Fruit fly (Drosophila melanogaster) whole organism, embryonic: ENCODE data around the gene CG31808.

ENCODE experiments used
- CG10209 ChIP-seq: fragments of 200-800 bp; sonication (Bioruptor generic); optimal IDR thresholded peaks from 3 replicates; lab custom pipeline; 2017; ENCODE audit warnings: missing biosample characterization, mild to moderate bottlenecking, missing genetic modification characterization, missing genetic modification reagents
- CG11696 ChIP-seq: fragments of 200-800 bp; sonication (Bioruptor generic); IDR thresholded peaks from 2 replicates; pipeline ENCODE4 v1.3.6; 2022; ENCODE audit warnings: missing biosample characterization, missing genetic modification characterization
- CG12155 ChIP-seq: fragments of 200-800 bp; sonication (Bioruptor generic); optimal IDR thresholded peaks from 3 replicates; lab custom pipeline; 2016; ENCODE audit warnings: missing biosample characterization, missing genetic modification characterization
- CG13287 ChIP-seq: fragments of 200-800 bp; sonication (Bioruptor generic); IDR thresholded peaks from 2 replicates; pipeline ENCODE4 v1.3.6; 2022; ENCODE audit warnings: missing biosample characterization, missing genetic modification characterization; ENCODE audit not compliant: partially characterized antibody
- CG13424 ChIP-seq: fragments of 200-800 bp; sonication (Bioruptor generic); optimal IDR thresholded peaks from 2 replicates; lab custom pipeline; 2019; ENCODE audit warnings: missing biosample characterization, mild to moderate bottlenecking, missing genetic modification characterization, moderate library complexity
- CG13624 ChIP-seq: fragments of 200-800 bp; sonication (Bioruptor generic); optimal IDR thresholded peaks from 2 replicates; lab custom pipeline; 2016; ENCODE audit warnings: missing biosample characterization, missing genetic modification characterization
- CG13775 ChIP-seq: fragments of 200-800 bp; sonication (Bioruptor generic); optimal IDR thresholded peaks from 3 replicates; lab custom pipeline; 2017; ENCODE audit warnings: missing biosample characterization, mild to moderate bottlenecking, missing genetic modification characterization
- CG15269 ChIP-seq: fragments of 200-800 bp; sonication (Bioruptor generic); optimal IDR thresholded peaks from 2 replicates; lab custom pipeline; 2018; ENCODE audit warnings: missing biosample characterization, mild to moderate bottlenecking, missing genetic modification characterization, moderate library complexity
- CG17385 ChIP-seq: fragments of 200-800 bp; sonication (Bioruptor generic); optimal IDR thresholded peaks from 3 replicates; lab custom pipeline; 2018; ENCODE audit warnings: missing biosample characterization, mild to moderate bottlenecking, missing genetic modification characterization
- CG17829 ChIP-seq: fragments of 200-800 bp; optimal IDR thresholded peaks from 2 replicates; lab custom pipeline; 2019; ENCODE audit warnings: missing biosample characterization, mild to moderate bottlenecking, missing genetic modification characterization, moderate library complexity
- CG18011 ChIP-seq: fragments of 200-800 bp; sonication (Bioruptor generic); optimal IDR thresholded peaks from 2 replicates; lab custom pipeline; 2017; ENCODE audit warnings: missing biosample characterization, missing genetic modification characterization, mild to moderate bottlenecking, moderate library complexity, missing genotype
- CG1832 ChIP-seq: fragments of 200-800 bp; sonication (Bioruptor generic); optimal IDR thresholded peaks from 2 replicates; lab custom pipeline; 2017; ENCODE audit warnings: missing biosample characterization, mild to moderate bottlenecking, missing genetic modification characterization, inconsistent platforms
- CG2120 ChIP-seq: fragments of 200-800 bp; sonication (Bioruptor generic); optimal IDR thresholded peaks from 3 replicates; lab custom pipeline; 2016; ENCODE audit warnings: missing biosample characterization, missing genetic modification characterization
- CG4854 ChIP-seq: fragments of 200-800 bp; sonication (Bioruptor generic); optimal IDR thresholded peaks from 2 replicates; lab custom pipeline; 2016; ENCODE audit warnings: missing biosample characterization, missing genetic modification characterization, inconsistent platforms
- CG6854 ChIP-seq: fragments of 200-800 bp; sonication (Bioruptor generic); optimal IDR thresholded peaks from 3 replicates; lab custom pipeline; 2017; ENCODE audit warnings: missing biosample characterization, mild to moderate bottlenecking, missing genetic modification characterization
- CG7372 ChIP-seq: fragments of 200-800 bp; sonication (Bioruptor generic); IDR thresholded peaks from 2 replicates; pipeline ENCODE4 v1.3.6; 2022; ENCODE audit warnings: missing biosample characterization, missing genetic modification characterization
- CG7556 ChIP-seq: fragments of 200-800 bp; sonication (Bioruptor generic); optimal IDR thresholded peaks from 2 replicates; lab custom pipeline; 2017; ENCODE audit warnings: missing biosample characterization, mild to moderate bottlenecking, missing genetic modification characterization
- CG7786 ChIP-seq: fragments of 200-800 bp; sonication (Bioruptor generic); optimal IDR thresholded peaks from 2 replicates; lab custom pipeline; 2016; ENCODE audit warnings: missing biosample characterization, missing genetic modification characterization
- CG8924 ChIP-seq: fragments of 200-800 bp; optimal IDR thresholded peaks from 3 replicates; lab custom pipeline; 2019; ENCODE audit warnings: missing biosample characterization, mild to moderate bottlenecking, missing genetic modification characterization, moderate library complexity
- CG8944 ChIP-seq: fragments of 200-800 bp; sonication (Bioruptor generic); optimal IDR thresholded peaks from 3 replicates; lab custom pipeline; 2016; ENCODE audit warnings: missing biosample characterization, missing genetic modification characterization
- CG9437 ChIP-seq: fragments of 200-800 bp; sonication (Bioruptor generic); optimal IDR thresholded peaks from 2 replicates; lab custom pipeline; 2018; ENCODE audit warnings: missing biosample characterization, mild to moderate bottlenecking, missing genetic modification characterization
- CG9727 ChIP-seq: fragments of 200-800 bp; sonication (Bioruptor generic); optimal IDR thresholded peaks from 3 replicates; lab custom pipeline; 2017; ENCODE audit warnings: missing biosample characterization, mild to moderate bottlenecking, missing genetic modification characterization
- CTCF ChIP-seq: fragments of 200-800 bp; sonication (Bioruptor generic); optimal IDR thresholded peaks from 2 replicates; lab custom pipeline; 2017; ENCODE audit warnings: missing biosample characterization, mild to moderate bottlenecking, missing genetic modification characterization, moderate library complexity
- Dbx ChIP-seq: fragments of 200-800 bp; sonication (Bioruptor generic); IDR thresholded peaks from 3 replicates; pipeline ENCODE4 v1.3.6; 2022; ENCODE audit warnings: missing biosample characterization, missing genetic modification characterization
- Deaf1 ChIP-seq: fragments of 200-800 bp; optimal IDR thresholded peaks from 3 replicates; lab custom pipeline; 2019; ENCODE audit warnings: missing biosample characterization, mild to moderate bottlenecking, missing genetic modification characterization, moderate library complexity
- E2f2 ChIP-seq: fragments of 200-800 bp; sonication (Bioruptor generic); IDR thresholded peaks from 2 replicates; pipeline ENCODE4 v1.3.6; 2022; ENCODE audit warnings: missing biosample characterization, missing genetic modification characterization
- Hr51 ChIP-seq, 2 experiments: fragments of 200-800 bp; sonication (Bioruptor generic); optimal IDR thresholded peaks; 2 replicates in 1 of 2; 3 replicates in 1 of 2; lab custom pipeline; 2016 to 2018; ENCODE audit warnings: missing biosample characterization in 2 of 2, missing genetic modification characterization in 2 of 2, mild to moderate bottlenecking in 1 of 2, moderate library complexity in 1 of 2
- Med ChIP-seq: fragments of 200-800 bp; sonication (Bioruptor generic); peaks from one replicate; lab custom pipeline; 2016; ENCODE audit warnings: missing biosample characterization, missing genetic modification characterization, mild to moderate bottlenecking, inconsistent platforms, moderate library complexity
- NC2α ChIP-seq: fragments of 200-800 bp; sonication (Bioruptor generic); optimal IDR thresholded peaks from 2 replicates; lab custom pipeline; 2016; ENCODE audit warnings: missing biosample characterization, missing genetic modification characterization
- Nf-YC ChIP-seq: fragments of 200-800 bp; optimal IDR thresholded peaks from 3 replicates; lab custom pipeline; 2019; ENCODE audit warnings: missing biosample characterization, mild to moderate bottlenecking, missing genetic modification characterization, moderate library complexity
- NfI ChIP-seq: fragments of 200-800 bp; sonication (Bioruptor generic); optimal IDR thresholded peaks from 3 replicates; lab custom pipeline; 2018; ENCODE audit warnings: missing biosample characterization, mild to moderate bottlenecking, missing genetic modification characterization, moderate library complexity
- PHDP ChIP-seq: fragments of 200-800 bp; sonication (Bioruptor generic); optimal IDR thresholded peaks from 3 replicates; lab custom pipeline; 2018; ENCODE audit warnings: missing biosample characterization, mild to moderate bottlenecking, missing genetic modification characterization, moderate library complexity
- Rx ChIP-seq: fragments of 200-800 bp; sonication (Bioruptor generic); IDR thresholded peaks from 2 replicates; pipeline ENCODE4 v1.3.6; 2022; ENCODE audit warnings: missing biosample characterization, missing genetic modification characterization
- Ssrp ChIP-seq: fragments of 200-800 bp; sonication (Bioruptor generic); optimal IDR thresholded peaks from 2 replicates; lab custom pipeline; 2018; ENCODE audit warnings: missing biosample characterization, mild to moderate bottlenecking, missing genetic modification characterization, moderate library complexity
- TFAM ChIP-seq: fragments of 200-800 bp; sonication (Bioruptor generic); optimal IDR thresholded peaks from 2 replicates; lab custom pipeline; 2017; ENCODE audit warnings: missing biosample characterization, missing genetic modification characterization, inconsistent platforms
- Xbp1 ChIP-seq: fragments of 200-800 bp; sonication (Bioruptor generic); optimal IDR thresholded peaks from 3 replicates; lab custom pipeline; 2016; ENCODE audit warnings: missing biosample characterization, mild to moderate bottlenecking, missing genetic modification characterization
- ap ChIP-seq: fragments of 200-800 bp; sonication (Bioruptor generic); IDR thresholded peaks from 2 replicates; pipeline ENCODE4 v1.3.6; 2022; ENCODE audit warnings: missing biosample characterization, missing genetic modification characterization
- cg ChIP-seq: fragments of 200-800 bp; sonication (Bioruptor generic); optimal IDR thresholded peaks from 3 replicates; lab custom pipeline; 2019; ENCODE audit warnings: missing biosample characterization, mild to moderate bottlenecking, missing genetic modification characterization, moderate library complexity
- chif ChIP-seq, 2 experiments: fragments of 200-800 bp; sonication (Bioruptor generic); optimal IDR thresholded peaks; 3 replicates each; lab custom pipeline; 2016; ENCODE audit warnings: missing biosample characterization in 2 of 2, missing genetic modification characterization in 2 of 2
- disco-r ChIP-seq: fragments of 200-800 bp; sonication (Bioruptor generic); optimal IDR thresholded peaks from 2 replicates; lab custom pipeline; 2016; ENCODE audit warnings: missing biosample characterization, missing genetic modification characterization
- dpn ChIP-seq, 2 experiments: fragments of 200-800 bp; sonication (Bioruptor generic); optimal IDR thresholded peaks; 3 replicates each; lab custom pipeline; 2016; ENCODE audit warnings: missing biosample characterization in 2 of 2, missing genetic modification characterization in 2 of 2
- ewg ChIP-seq: fragments of 200-800 bp; sonication (Bioruptor generic); optimal IDR thresholded peaks from 3 replicates; lab custom pipeline; 2017; ENCODE audit warnings: mild to moderate bottlenecking, missing biosample characterization, missing genetic modification reagents, missing genetic modification characterization
- lilli ChIP-seq: fragments of 200-800 bp; sonication (Bioruptor generic); optimal IDR thresholded peaks from 3 replicates; lab custom pipeline; 2016; ENCODE audit warnings: missing biosample characterization, missing genetic modification characterization
- nom ChIP-seq: fragments of 200-800 bp; sonication (Bioruptor generic); optimal IDR thresholded peaks from 2 replicates; lab custom pipeline; 2017; ENCODE audit warnings: missing biosample characterization, missing genetic modification characterization, mild to moderate bottlenecking, moderate library complexity, missing genetic modification reagents
- onecut ChIP-seq: fragments of 200-800 bp; sonication (Bioruptor generic); IDR thresholded peaks from 2 replicates; pipeline ENCODE4 v1.3.6; 2022; ENCODE audit warnings: missing biosample characterization, missing genetic modification characterization
- row ChIP-seq: fragments of 200-800 bp; sonication (Bioruptor generic); IDR thresholded peaks from 3 replicates; pipeline ENCODE4 v1.3.6; 2022; ENCODE audit warnings: missing biosample characterization, missing genetic modification characterization
- scrt ChIP-seq: fragments of 200-800 bp; sonication (Bioruptor generic); optimal IDR thresholded peaks from 2 replicates; lab custom pipeline; 2018; ENCODE audit warnings: missing biosample characterization, mild to moderate bottlenecking, missing genetic modification characterization, moderate library complexity
- sens ChIP-seq: fragments of 200-800 bp; sonication (Bioruptor generic); peaks from one replicate; lab custom pipeline; 2016; ENCODE audit warnings: missing biosample characterization, missing genetic modification characterization
- tin ChIP-seq: fragments of 200-800 bp; sonication (Bioruptor generic); optimal IDR thresholded peaks from 3 replicates; lab custom pipeline; 2016; ENCODE audit warnings: missing biosample characterization, missing genetic modification characterization

Gene CG31808

dm6 chr2L:16689800-16690618 is 26.0 kb downstream of the CG31808 start (continued):
- peak; percentile 29 for TF ChIP-seq PHDP (tag; lab: Kevin White, UChicago)
- TF ChIP-seq CG7786 (GFP tag; lab: Kevin White, UChicago) = peak; percentile 19
- TF ChIP-seq CG17385 (GFP tag; lab: Kevin White, UChicago) = peak; percentile 34
- TF ChIP-seq CG9727 (GFP tag; lab: Kevin White, UChicago) = peak; percentile 49
- peak in 1 of 2 experiments; percentile 27 for TF ChIP-seq dpn (GFP tag; optimal IDR thresholded peaks at IDR 0.05; lab: Kevin White, UChicago)
- peak; percentile 89 for TF ChIP-seq CG11696 (GFP tag; lab: Robert Waterston, UW)
- peak; percentile 38 for TF ChIP-seq NfI (GFP tag; lab: Kevin White, UChicago)
- TF ChIP-seq chif (GFP tag; optimal IDR thresholded peaks at IDR 0.05; lab: Kevin White, UChicago) = peak in 1 of 2 experiments; percentile 41
- TF ChIP-seq CG15269 = peak; percentile 20
- TF ChIP-seq ewg (GFP tag; lab: Kevin White, UChicago) = peak; percentile 84
- TF ChIP-seq ap (GFP tag; lab: Robert Waterston, UW) = no peak
- peak; percentile 33 for TF ChIP-seq CG12155
- peak; percentile 5 for TF ChIP-seq disco-r (GFP tag; lab: Kevin White, UChicago)
- peak; percentile 68 for TF ChIP-seq CG2120 (GFP tag; lab: Kevin White, UChicago)
- 0 out of 3 replicates have a peak, but pooled peaks have one; percentile 15 for TF ChIP-seq Dbx (GFP tag; lab: Robert Waterston, UW)
- TF ChIP-seq CG17829 (tag; lab: Kevin White, UChicago) = no peak
- no peak for TF ChIP-seq CTCF
- TF ChIP-seq CG7556 = peak; percentile 64
- peak; percentile 10 for TF ChIP-seq CG10209 (GFP tag; lab: Kevin White, UChicago)
- peak; percentile 3 for TF ChIP-seq CG18011 (GFP tag; lab: Kevin White, UChicago)
- peak; percentile 70 for TF ChIP-seq Med
- TF ChIP-seq Nf-YC (tag; lab: Kevin White, UChicago) = peak; percentile 48
- TF ChIP-seq Ssrp (tag; lab: Kevin White, UChicago) = peak; percentile 27
- TF ChIP-seq nom = peak; percentile 30
- peak; percentile 30 for TF ChIP-seq CG13424 (tag; lab: Kevin White, UChicago)
- TF ChIP-seq Rx (GFP tag; lab: Robert Waterston, UW) = no peak
- peak; percentile 45 for TF ChIP-seq CG13775 (GFP tag; lab: Kevin White, UChicago)
- TF ChIP-seq CG1832 (GFP tag; lab: Kevin White, UChicago) = peak; percentile 19
- TF ChIP-seq Xbp1 (GFP tag; lab: Kevin White, UChicago) = peak; percentile 10
- TF ChIP-seq CG13624 (GFP tag; lab: Kevin White, UChicago) = peak; percentile 52
- TF ChIP-seq row (GFP tag; lab: Robert Waterston, UW) = peak; percentile 72
- TF ChIP-seq Deaf1 (tag; lab: Kevin White, UChicago) = peak; percentile 93
- peak; percentile 14 for TF ChIP-seq CG4854 (GFP tag; lab: Kevin White, UChicago)
- TF ChIP-seq CG8924 (tag; lab: Kevin White, UChicago) = peak; percentile 13
- TF ChIP-seq Hr51 (GFP tag; optimal IDR thresholded peaks at IDR 0.05; lab: Kevin White, UChicago) = peak in 1 of 2 experiments; percentile 47
- TF ChIP-seq CG13287 (GFP tag; lab: Robert Waterston, UW) = 0 out of 2 replicates have a peak, but pooled peaks have one; percentile 11
- TF ChIP-seq tin (GFP tag; lab: Kevin White, UChicago) = no peak
- TF ChIP-seq lilli (GFP tag; lab: Kevin White, UChicago) = peak; percentile 53
- TF ChIP-seq CG8944 = peak; percentile 17
- TF ChIP-seq TFAM (GFP tag; lab: Kevin White, UChicago) = no peak
- TF ChIP-seq cg (GFP tag; lab: Kevin White, UChicago) = peak; percentile 37
- 0 out of 2 replicates have a peak, but pooled peaks have one; percentile 22 for TF ChIP-seq E2f2 (GFP tag; lab: Robert Waterston, UW)
- TF ChIP-seq NC2α (GFP tag; lab: Kevin White, UChicago) = no peak
- peak; percentile 99 for TF ChIP-seq scrt (GFP tag; lab: Kevin White, UChicago)
- TF ChIP-seq onecut = 0 out of 2 replicates have a peak, but pooled peaks have one; percentile 18
- peak; percentile 56 for TF ChIP-seq CG9437
- peak; percentile 90 for TF ChIP-seq sens (GFP tag; lab: Kevin White, UChicago)
- no peak for TF ChIP-seq CG6854 (GFP tag; lab: Kevin White, UChicago)
- no peak for TF ChIP-seq CG7372
